Fruit fly (Drosophila melanogaster) whole organism, pupa: ENCODE data around the gene CG3104.

Experiments used
- CG8159 ChIP-seq: fragments of 200-800 bp; sonication (Bioruptor generic); optimal IDR thresholded peaks from 3 replicates; lab custom pipeline; 2018; ENCODE audit warnings: missing biosample characterization, mild to moderate bottlenecking, missing genetic modification characterization, moderate library complexity
- CG8301 ChIP-seq: fragments of 200-800 bp; sonication (Bioruptor generic); optimal IDR thresholded peaks from 2 replicates; lab custom pipeline; 2018; ENCODE audit warnings: missing biosample characterization, mild to moderate bottlenecking, missing genetic modification characterization
- D1 ChIP-seq: fragments of 200-800 bp; sonication (Bioruptor generic); optimal IDR thresholded peaks from 2 replicates; lab custom pipeline; 2018; ENCODE audit warnings: missing biosample characterization, mild to moderate bottlenecking, missing genetic modification characterization, moderate library complexity
- Pif1A ChIP-seq: fragments of 200-800 bp; sonication (Bioruptor generic); optimal IDR thresholded peaks from 3 replicates; lab custom pipeline; 2016; ENCODE audit warnings: missing biosample characterization, missing genetic modification characterization

dm6 chr2L:2898247-2898646, 42.7 kb upstream of the CG3104 start:
- TF ChIP-seq CG8301 (tag; lab: Kevin White, UChicago) = no peak
- TF ChIP-seq D1 (tag; lab: Kevin White, UChicago) = no peak
- TF ChIP-seq Pif1A (GFP tag; lab: Kevin White, UChicago) = no peak
- no peak for TF ChIP-seq CG8159 (tag; lab: Kevin White, UChicago)
